Worm (Caenorhabditis elegans) whole organism, L2 larva: ENCODE data around the gene srh-39.

Source experiments
- C34F6.9 ChIP-seq: fragments of 150-350 bp; optimal IDR thresholded peaks from 2 replicates; lab custom pipeline; 2014; ENCODE audit warnings: missing biosample characterization, missing genetic modification characterization
- F13H6.1 ChIP-seq: sonication (generic microtip); optimal IDR thresholded peaks from 2 replicates; lab custom pipeline; 2016; ENCODE audit warnings: missing genetic modification characterization, missing compliant biosample characterization
- R02D3.7 ChIP-seq: fragments of 150-350 bp; optimal IDR thresholded peaks from 2 replicates; lab custom pipeline; 2014; ENCODE audit warnings: missing biosample characterization, missing genetic modification characterization
- Y55F3AM.14 ChIP-seq: fragments of 200-800 bp; sonication (Bioruptor generic); optimal IDR thresholded peaks from 2 replicates; lab custom pipeline; 2018; ENCODE audit warnings: mild to moderate bottlenecking, missing genetic modification characterization, missing compliant biosample characterization
- ZK546.5 ChIP-seq: sonication (generic microtip); optimal IDR thresholded peaks from 2 replicates; lab custom pipeline; 2017; ENCODE audit warnings: missing biosample characterization, missing genetic modification characterization
- alr-1 ChIP-seq: fragments of 150-350 bp; optimal IDR thresholded peaks from 2 replicates; lab custom pipeline; 2014; ENCODE audit warnings: missing biosample characterization, missing genetic modification characterization
- ama-1 ChIP-seq: fragments of 150-350 bp; optimal IDR thresholded peaks from 2 replicates; lab custom pipeline; 2018; ENCODE audit warnings: inconsistent platforms
- blmp-1 ChIP-seq: sonication (generic microtip); optimal IDR thresholded peaks from 2 replicates; lab custom pipeline; 2017; ENCODE audit warnings: missing genetic modification characterization, mild to moderate bottlenecking, missing compliant biosample characterization, antibody characterized with exemption, moderate library complexity; ENCODE audit not compliant: insufficient read depth
- ceh-16 ChIP-seq: fragments of 150-350 bp; optimal IDR thresholded peaks from 2 replicates; lab custom pipeline; 2014; ENCODE audit warnings: missing biosample characterization, missing genetic modification characterization
- dmd-4 ChIP-seq: sonication (generic microtip); optimal IDR thresholded peaks from 2 replicates; lab custom pipeline; 2017; ENCODE audit warnings: missing biosample characterization, missing genetic modification characterization
- egl-27 ChIP-seq: sonication (generic microtip); optimal IDR thresholded peaks from 3 replicates; lab custom pipeline; 2017; ENCODE audit warnings: missing biosample characterization, missing genetic modification reagents, missing genetic modification characterization
- elt-1 ChIP-seq: fragments of 150-350 bp; optimal IDR thresholded peaks from 2 replicates; lab custom pipeline; 2014; ENCODE audit warnings: missing biosample characterization, missing genetic modification characterization
- elt-3 ChIP-seq: sonication (generic microtip); optimal IDR thresholded peaks from 2 replicates; lab custom pipeline; 2017; ENCODE audit warnings: missing biosample characterization, missing genetic modification characterization
- fos-1 ChIP-seq: fragments of 150-350 bp; optimal IDR thresholded peaks from 2 replicates; lab custom pipeline; 2014; ENCODE audit warnings: missing biosample characterization, missing genetic modification characterization
- gmeb-1 ChIP-seq: fragments of 150-350 bp; optimal IDR thresholded peaks from 2 replicates; lab custom pipeline; 2014; ENCODE audit warnings: missing biosample characterization, missing genetic modification characterization
- lin-11 ChIP-seq: fragments of 150-350 bp; sonication (generic microtip); optimal IDR thresholded peaks from 2 replicates; lab custom pipeline; 2014; ENCODE audit warnings: missing biosample characterization, missing genetic modification characterization, inconsistent platforms, mixed read lengths
- lin-13 ChIP-seq: fragments of 150-350 bp; optimal IDR thresholded peaks from 2 replicates; lab custom pipeline; 2014; ENCODE audit warnings: missing biosample characterization, missing genetic modification reagents, missing genetic modification characterization
- lin-39 ChIP-seq: fragments of 150-350 bp; optimal IDR thresholded peaks from 2 replicates; lab custom pipeline; 2014; ENCODE audit warnings: missing biosample characterization, missing genetic modification reagents, missing genetic modification characterization
- lsy-2 ChIP-seq, 2 experiments: fragments of 150-350 bp in 1 of 2; sonication (generic microtip) in 1 of 2; optimal IDR thresholded peaks; 2 replicates each; lab custom pipeline; 2014 to 2017; ENCODE audit warnings: missing biosample characterization in 2 of 2, missing genetic modification characterization in 2 of 2
- mbf-1 ChIP-seq: sonication (generic microtip); optimal IDR thresholded peaks from 2 replicates; lab custom pipeline; 2017; ENCODE audit warnings: missing biosample characterization, missing genetic modification characterization
- mdl-1 ChIP-seq, 2 experiments: fragments of 150-350 bp in 1 of 2; sonication (generic microtip) in 1 of 2; optimal IDR thresholded peaks; 2 replicates each; lab custom pipeline; 2017; ENCODE audit warnings: missing biosample characterization in 2 of 2, missing genetic modification characterization in 2 of 2
- nhr-10 ChIP-seq: sonication (generic microtip); optimal IDR thresholded peaks from 2 replicates; lab custom pipeline; 2017; ENCODE audit warnings: missing biosample characterization, missing genetic modification characterization
- nhr-11 ChIP-seq: fragments of 150-350 bp; optimal IDR thresholded peaks from 2 replicates; lab custom pipeline; 2014; ENCODE audit warnings: missing biosample characterization, missing genetic modification characterization
- nhr-12 ChIP-seq: fragments of 150-350 bp; optimal IDR thresholded peaks from 2 replicates; lab custom pipeline; 2014; ENCODE audit warnings: missing biosample characterization, missing genetic modification characterization
- nhr-129 ChIP-seq: fragments of 150-350 bp; optimal IDR thresholded peaks from 2 replicates; lab custom pipeline; 2014; ENCODE audit warnings: missing biosample characterization, missing genetic modification characterization
- nhr-21 ChIP-seq: fragments of 150-350 bp; optimal IDR thresholded peaks from 2 replicates; lab custom pipeline; 2014; ENCODE audit warnings: missing biosample characterization, missing genetic modification characterization
- nhr-237 ChIP-seq: fragments of 150-350 bp; optimal IDR thresholded peaks from 2 replicates; lab custom pipeline; 2014; ENCODE audit warnings: missing biosample characterization, missing genetic modification characterization
- nhr-25 ChIP-seq: fragments of 150-350 bp; sonication (generic microtip); optimal IDR thresholded peaks from 3 replicates; lab custom pipeline; 2014; ENCODE audit warnings: missing biosample characterization, missing genetic modification characterization
- peb-1 ChIP-seq: fragments of 150-350 bp; optimal IDR thresholded peaks from 2 replicates; lab custom pipeline; 2014; ENCODE audit warnings: missing biosample characterization, missing genetic modification characterization
- skn-1 ChIP-seq: sonication (generic microtip); optimal IDR thresholded peaks from 2 replicates; lab custom pipeline; 2017; ENCODE audit warnings: missing biosample characterization, missing genetic modification characterization
- sma-3 ChIP-seq: sonication (generic microtip); optimal IDR thresholded peaks from 2 replicates; lab custom pipeline; 2016; ENCODE audit warnings: missing genetic modification reagents, missing genetic modification characterization, missing compliant biosample characterization
- sma-9 ChIP-seq, 2 experiments: fragments of 150-350 bp in 1 of 2; sonication (generic microtip) in 1 of 2; optimal IDR thresholded peaks; 2 replicates each; lab custom pipeline; 2014 to 2016; ENCODE audit warnings: missing genetic modification characterization in 2 of 2, mild to moderate bottlenecking in 1 of 2, missing biosample characterization in 1 of 2, missing compliant biosample characterization in 1 of 2, missing genetic modification reagents in 1 of 2, moderate library complexity in 1 of 2
- unc-62 ChIP-seq: fragments of 150-350 bp; optimal IDR thresholded peaks from 2 replicates; lab custom pipeline; 2014; ENCODE audit warnings: missing biosample characterization, missing genetic modification reagents, missing genetic modification characterization
- ztf-1 ChIP-seq: fragments of 200-800 bp; sonication (Bioruptor generic); conservative IDR thresholded peaks from 2 replicates; pipeline ENCODE4 v1.3.6; 2022; ENCODE audit warnings: missing genetic modification characterization, missing compliant biosample characterization
- ztf-4 ChIP-seq: fragments of 150-350 bp; optimal IDR thresholded peaks from 2 replicates; lab custom pipeline; 2014; ENCODE audit warnings: missing biosample characterization, missing genetic modification characterization

Gene srh-39

DNA sequence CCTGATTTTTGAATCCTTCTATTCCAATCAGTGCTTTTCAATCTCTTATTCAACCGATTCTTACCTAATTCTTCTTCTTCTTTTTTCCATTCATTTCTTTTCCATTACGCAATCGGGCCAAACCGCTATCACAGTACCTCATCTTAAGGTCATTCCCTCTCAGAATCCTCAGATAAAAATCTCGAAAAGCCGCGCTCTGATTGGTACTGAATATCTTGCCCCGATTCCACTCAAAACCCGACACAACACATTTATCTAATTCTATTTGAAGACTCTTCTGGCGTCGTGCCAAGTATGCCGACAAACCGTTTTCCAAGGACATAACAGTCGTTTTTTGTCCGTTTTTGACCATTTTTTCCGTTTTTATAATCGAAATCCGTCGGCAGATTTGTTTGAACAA, 36.5 kb upstream of the srh-39 start:
- TF ChIP-seq nhr-11 (tag; lab: Kevin White, UChicago) (no peak), nhr-237 (no peak), egl-27 (tag; lab: Kevin White, UChicago) (peak; percentile 3), ztf-4 (tag; lab: Kevin White, UChicago) (no peak), elt-3 (tag; lab: Kevin White, UChicago) (no peak), nhr-25 (tag; lab: Kevin White, UChicago) (peak; percentile 16), C34F6.9 (no peak), unc-62 (GFP tag; lab: Kevin White, UChicago) (no peak), R02D3.7 (tag; lab: Kevin White, UChicago) (no peak), mdl-1 (tag; optimal IDR thresholded peaks at IDR 0.05; lab: Kevin White, UChicago) (no peak), mbf-1 (tag; lab: Kevin White, UChicago) (no peak), dmd-4 (tag; lab: Kevin White, UChicago) (no peak), lin-13 (no peak), skn-1 (tag; lab: Kevin White, UChicago) (no peak), elt-1 (peak; percentile 82), ceh-16 (tag; lab: Kevin White, UChicago) (peak; percentile 98), fos-1 (tag; lab: Kevin White, UChicago) (no peak), lin-11 (no peak), nhr-129 (tag; lab: Kevin White, UChicago) (no peak), lin-39 (tag; lab: Kevin White, UChicago) (no peak), blmp-1 (tag; lab: Kevin White, UChicago) (no peak), lsy-2 (tag; optimal IDR thresholded peaks at IDR 0.05; lab: Kevin White, UChicago) (no peak), ama-1 (lab: Kevin White, UChicago) (no peak), sma-9 (GFP tag; optimal IDR thresholded peaks at IDR 0.05; lab: Kevin White, UChicago) (peak; percentile 51), sma-9 (tag; optimal IDR thresholded peaks at IDR 0.05; lab: Kevin White, UChicago) (no peak), ztf-1 (GFP tag; lab: Robert Waterston, UW) (no peak)
- TF ChIP-seq, all 48 proteins: peak for 5

DNA sequence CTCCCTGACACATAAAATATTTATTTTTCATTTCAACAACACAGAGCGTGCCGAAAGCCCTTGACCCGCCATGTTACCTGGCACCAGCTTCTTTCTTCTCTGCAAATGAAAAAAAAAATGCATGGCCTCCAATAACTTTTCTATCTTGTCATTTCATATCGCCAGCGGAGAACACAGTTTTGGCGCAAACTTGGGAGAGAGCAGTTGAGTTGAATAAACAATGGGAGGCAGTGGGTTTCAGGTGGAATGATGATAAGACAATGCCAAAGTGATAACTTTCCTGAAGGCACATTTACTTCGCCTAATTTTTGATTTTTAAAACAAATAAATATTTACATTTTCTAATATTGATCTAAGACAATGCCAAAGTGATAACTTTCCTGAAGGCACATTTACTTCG, 35.9 kb upstream of the srh-39 start:
- TF ChIP-seq F13H6.1 (tag; lab: Kevin White, UChicago) (no peak), fos-1 (tag; lab: Kevin White, UChicago) (peak; percentile 17)

DNA sequence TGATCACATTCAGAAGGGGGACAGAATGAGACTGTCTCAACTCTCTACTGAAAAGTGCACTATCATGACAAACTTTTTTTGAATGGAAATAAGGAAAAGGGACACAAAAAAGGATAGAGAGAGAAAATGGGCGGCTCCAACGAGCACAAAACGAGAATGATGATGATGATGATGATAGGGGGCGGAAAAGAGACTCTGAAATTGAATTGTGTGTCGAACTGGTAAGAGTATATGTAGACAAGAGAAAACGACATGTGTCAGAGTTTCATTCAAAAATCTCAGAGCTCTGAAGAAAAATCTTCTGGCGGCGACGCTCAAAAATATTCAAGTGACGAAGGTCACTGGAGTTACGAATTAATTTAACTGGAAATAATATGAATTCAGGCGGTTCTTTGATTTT, 29.9 kb upstream of the srh-39 start:
- TF ChIP-seq nhr-10 = no peak

DNA sequence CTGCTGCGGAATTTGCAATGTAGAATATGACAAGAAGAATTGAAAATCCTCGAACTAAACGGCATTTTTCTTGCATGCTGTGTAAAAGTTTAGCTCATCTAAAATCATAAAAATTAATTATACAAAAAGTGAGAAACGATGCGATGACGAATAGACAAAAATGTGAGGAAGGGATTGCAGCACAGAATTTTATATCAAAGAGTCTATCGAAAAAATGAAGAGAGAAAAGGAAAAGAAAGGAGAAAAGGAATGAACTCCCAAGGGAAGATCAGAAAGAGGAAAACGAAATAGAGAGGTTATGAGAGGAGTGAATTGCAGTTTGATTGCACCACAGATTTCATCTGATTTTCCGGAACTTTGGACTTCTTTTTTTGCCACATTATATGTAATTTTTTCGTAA, 28.9 kb upstream of the srh-39 start, which contains the start of gene glr-4:
TSS of gene glr-4 (minus strand) at position 101 of the 400 bp plus-strand sequence.
- TF ChIP-seq dmd-4 (tag; lab: Kevin White, UChicago) (no peak), alr-1 (tag; lab: Kevin White, UChicago) (no peak), mbf-1 (tag; lab: Kevin White, UChicago) (no peak), ztf-1 (GFP tag; lab: Robert Waterston, UW) (no peak)

DNA sequence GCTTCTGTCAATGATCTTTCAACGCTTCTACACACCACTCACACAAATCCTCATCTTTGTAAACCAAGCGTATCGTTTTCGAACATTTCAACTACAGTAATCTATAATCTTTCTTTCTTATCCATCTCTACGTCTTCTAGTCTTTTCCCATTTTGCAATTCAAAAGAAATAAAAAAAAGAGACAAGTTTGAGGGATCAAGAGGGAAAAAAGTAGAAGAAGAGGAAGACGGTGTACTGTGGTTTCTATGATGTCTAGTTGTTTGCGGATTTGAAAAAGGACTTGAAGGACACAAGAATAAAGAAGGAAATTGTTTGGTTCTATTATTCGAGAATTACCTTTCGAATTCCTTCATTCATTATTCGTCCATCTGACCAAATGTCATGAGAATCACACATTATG, 27.2 kb upstream of the srh-39 start:
- TF ChIP-seq nhr-25 (tag; lab: Kevin White, UChicago) (peak; percentile 32), ama-1 (lab: Kevin White, UChicago) (no peak)

DNA sequence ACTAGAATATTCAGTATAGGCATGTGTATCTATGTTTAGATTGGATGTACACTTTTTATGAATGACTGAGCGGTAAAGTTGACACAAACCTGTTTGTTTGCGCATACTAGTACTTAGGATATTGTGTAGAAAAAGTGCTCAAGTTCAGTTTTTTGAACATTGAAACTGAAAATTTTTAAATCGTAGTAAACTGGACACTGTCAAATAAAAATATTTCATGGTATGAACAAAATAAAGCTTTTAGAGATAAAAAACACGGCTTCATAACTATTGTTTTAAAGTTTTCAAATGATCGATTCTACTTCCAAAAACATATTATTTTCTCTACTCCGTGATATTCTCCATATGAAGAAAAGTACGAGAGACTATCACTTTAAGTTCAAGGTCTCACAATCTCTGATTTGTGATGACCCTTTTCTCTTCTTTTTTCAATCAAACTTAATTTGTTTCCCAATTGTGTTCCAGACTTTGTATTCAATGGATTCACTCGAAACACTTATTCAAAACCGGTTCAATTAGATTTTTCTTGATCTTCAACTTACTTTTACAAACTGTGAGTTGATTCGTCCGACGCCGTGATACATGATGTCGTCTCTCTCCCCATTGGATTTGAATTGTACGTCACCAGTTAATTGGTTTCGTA, 26.2 kb upstream of the srh-39 start:
- TF ChIP-seq nhr-11 (tag; lab: Kevin White, UChicago) (no peak), R02D3.7 (tag; lab: Kevin White, UChicago) (no peak), nhr-25 (tag; lab: Kevin White, UChicago) (peak; percentile 66), sma-3 (GFP tag; lab: Kevin White, UChicago) (peak; percentile 58), sma-9 (GFP tag; optimal IDR thresholded peaks at IDR 0.05; lab: Kevin White, UChicago) (peak; percentile 36), sma-9 (tag; optimal IDR thresholded peaks at IDR 0.05; lab: Kevin White, UChicago) (no peak), gmeb-1 (tag; lab: Kevin White, UChicago) (no peak), nhr-12 (tag; lab: Kevin White, UChicago) (no peak), peb-1 (no peak), nhr-21 (peak; percentile 4), elt-3 (tag; lab: Kevin White, UChicago) (no peak), ZK546.5 (tag; lab: Kevin White, UChicago) (no peak), Y55F3AM.14 (no peak)
- TF ChIP-seq, all 48 proteins: peak for 4
